Fruit fly (Drosophila melanogaster): ENCODE data around the gene Naa40.

The Naa40 gene

DNA sequence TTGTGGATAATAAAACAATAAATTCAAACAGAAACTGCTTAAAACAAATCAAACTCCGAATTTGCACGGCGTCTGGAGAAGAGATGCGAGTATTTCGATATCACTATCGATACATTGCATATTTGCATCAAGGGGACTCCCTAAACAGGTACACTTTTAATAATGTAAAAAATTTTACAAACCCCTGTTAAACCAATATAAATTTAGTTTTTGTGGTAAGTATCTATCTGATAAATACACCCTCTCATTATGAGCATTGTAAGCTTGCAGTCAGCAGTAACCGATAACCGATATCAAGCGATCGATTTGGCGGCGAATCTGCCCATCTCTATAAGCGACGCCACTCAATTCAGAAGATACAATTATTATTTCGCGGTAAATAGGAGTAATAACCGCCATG is 49.4 kb downstream of the Naa40 start, which contains the start of the genes Bub3 and Cap-D2 (continued):
- TF ChIP-seq Fer2 (tag; optimal IDR thresholded peaks at IDR 0.05): peak; percentile 23
- TF ChIP-seq Lhr (GFP tag; optimal IDR thresholded peaks at IDR 0.05): peak; percentile 59
- no peak for TF ChIP-seq CG6254 (GFP tag; optimal IDR thresholded peaks at IDR 0.05)
- peak; percentile 78 for TF ChIP-seq zen (tag; optimal IDR thresholded peaks at IDR 0.05)
- TF ChIP-seq CG5245 (GFP tag; optimal IDR thresholded peaks at IDR 0.05): peak; percentile 46
- TF ChIP-seq CG14050 (GFP tag; IDR thresholded peaks at IDR 0.05): peak; percentile 70
- TF ChIP-seq eyg (GFP tag; optimal IDR thresholded peaks at IDR 0.05): peak; percentile 21
- TF ChIP-seq Rfx (GFP tag; IDR thresholded peaks at IDR 0.05): peak; percentile 58
- TF ChIP-seq CG9727 (GFP tag; optimal IDR thresholded peaks at IDR 0.05): peak; percentile 69
- no peak for TF ChIP-seq CG11696 (GFP tag; IDR thresholded peaks at IDR 0.05)
- TF ChIP-seq Drgx (GFP tag; IDR thresholded peaks at IDR 0.05): no peak; the same call in 1 of the 2 replicates
- TF ChIP-seq MBD-R2 (GFP tag; IDR thresholded peaks at IDR 0.05): peak; percentile 94
- TF ChIP-seq CG13123 (GFP tag; optimal IDR thresholded peaks at IDR 0.05): peak; percentile 47
- peak; percentile 65 for TF ChIP-seq Meics (GFP tag; optimal IDR thresholded peaks at IDR 0.05)
- TF ChIP-seq D19A (tag; optimal IDR thresholded peaks at IDR 0.05): peak; percentile 44
- peak; percentile 77 for TF ChIP-seq CG13424 (tag; optimal IDR thresholded peaks at IDR 0.05)
- peak; percentile 14 for TF ChIP-seq CG7928 (GFP tag; optimal IDR thresholded peaks at IDR 0.05)
- TF ChIP-seq cas (GFP tag; IDR thresholded peaks at IDR 0.05): no peak
- TF ChIP-seq CG1529 (GFP tag; optimal IDR thresholded peaks at IDR 0.05): no peak
- peak; percentile 56; the same call in 1 of the 2 replicates for TF ChIP-seq rib (GFP tag; IDR thresholded peaks at IDR 0.05)
- no peak for TF ChIP-seq Dip2 (GFP tag; IDR thresholded peaks at IDR 0.05)
- TF ChIP-seq CG18599 (GFP tag; optimal IDR thresholded peaks at IDR 0.05): peak; percentile 60
- peak; percentile 97 for TF ChIP-seq Ets65A (GFP tag)
- peak; percentile 84 for TF ChIP-seq CG2120 (GFP tag; optimal IDR thresholded peaks at IDR 0.05)
- TF ChIP-seq CG1603 (tag; optimal IDR thresholded peaks at IDR 0.05): peak; percentile 80
- peak; percentile 43; the same call in 1 of the 2 replicates for TF ChIP-seq CG8765 (GFP tag; IDR thresholded peaks at IDR 0.05)
- TF ChIP-seq slp2 (GFP tag; optimal IDR thresholded peaks at IDR 0.05): peak; percentile 46
- 0 out of 2 replicates have a peak, but pooled peaks have one; percentile 21 for TF ChIP-seq CG11247 (GFP tag; IDR thresholded peaks at IDR 0.05)
- no peak for TF ChIP-seq CG18262 (tag; optimal IDR thresholded peaks at IDR 0.05)
- peak; percentile 26 for TF ChIP-seq CG1792 (GFP tag; optimal IDR thresholded peaks at IDR 0.05)
- peak; percentile 27 for TF ChIP-seq nerfin-1 (tag; optimal IDR thresholded peaks at IDR 0.05)
- TF ChIP-seq tio (GFP tag; optimal IDR thresholded peaks at IDR 0.05): no peak
- peak; percentile 67 for TF ChIP-seq pnt (GFP tag; optimal IDR thresholded peaks at IDR 0.05)
- peak; percentile 73 for TF ChIP-seq CG8089 (GFP tag; optimal IDR thresholded peaks at IDR 0.05)
- no peak for TF ChIP-seq CG11560 (tag; IDR thresholded peaks at IDR 0.05)
- TF ChIP-seq ewg (GFP tag; optimal IDR thresholded peaks at IDR 0.05): peak; percentile 53
- TF ChIP-seq ara (GFP tag; IDR thresholded peaks at IDR 0.05): no peak
- no peak for TF ChIP-seq CG17568 (GFP tag; optimal IDR thresholded peaks at IDR 0.05)
- TF ChIP-seq CG8478 (optimal IDR thresholded peaks at IDR 0.05): no peak
- TF ChIP-seq Myb (GFP tag; optimal IDR thresholded peaks at IDR 0.05): peak; percentile 68
- peak; percentile 69 to 70 for TF ChIP-seq Pdp1 (GFP tag; optimal IDR thresholded peaks at IDR 0.05)
- peak; percentile 69 for TF ChIP-seq H2.0 (GFP tag; IDR thresholded peaks at IDR 0.05)
- peak; percentile 92 for TF ChIP-seq sna (GFP tag; IDR thresholded peaks at IDR 0.05; ENCODE audit: partially characterized antibody)
- no peak for TF ChIP-seq D (optimal IDR thresholded peaks at IDR 0.05)
- peak; percentile 51 for TF ChIP-seq D (GFP tag; optimal IDR thresholded peaks at IDR 0.05)
- TF ChIP-seq CG43689 (GFP tag; IDR thresholded peaks at IDR 0.05): no peak
- peak; percentile 66 for TF ChIP-seq CG10366 (GFP tag; IDR thresholded peaks at IDR 0.05)
- TF ChIP-seq h (optimal IDR thresholded peaks at IDR 0.05): no peak
- peak; percentile 79 for TF ChIP-seq Xbp1 (GFP tag; optimal IDR thresholded peaks at IDR 0.05)
- TF ChIP-seq kay (GFP tag; optimal IDR thresholded peaks at IDR 0.05): no peak
- peak; percentile 25; the same call in 1 of the 2 replicates for TF ChIP-seq Adf1 (GFP tag; IDR thresholded peaks at IDR 0.05)
- no peak for TF ChIP-seq prd (optimal IDR thresholded peaks at IDR 0.05)
- TF ChIP-seq prd (GFP tag; IDR thresholded peaks at IDR 0.05): peak; percentile 77
